Worm (Caenorhabditis elegans) whole organism, midembryonic: ENCODE data around the gene srx-39.

ENCODE experiments used
- T22C8.4 ChIP-seq: fragments of 200-800 bp; sonication (Bioruptor generic); IDR thresholded peaks from 2 replicates; pipeline ENCODE4 v1.3.6; 2022; ENCODE audit warnings: missing genetic modification characterization, missing compliant biosample characterization
- cog-1 ChIP-seq: sonication (generic microtip); optimal IDR thresholded peaks from 2 replicates; lab custom pipeline; 2016; ENCODE audit warnings: missing genetic modification characterization, missing compliant biosample characterization
- flt-1 ChIP-seq: fragments of 200-800 bp; sonication (Bioruptor generic); IDR thresholded peaks from 2 replicates; pipeline ENCODE4 v1.3.6; 2022; ENCODE audit warnings: missing genetic modification characterization, missing compliant biosample characterization
- klf-2 ChIP-seq: fragments of 200-800 bp; sonication (Bioruptor generic); conservative IDR thresholded peaks from 2 replicates; pipeline ENCODE4 v1.3.6; 2022; ENCODE audit warnings: missing genetic modification reagents, missing genetic modification characterization, missing compliant biosample characterization
- med-1 ChIP-seq: sonication (generic microtip); optimal IDR thresholded peaks from 2 replicates; lab custom pipeline; 2017; ENCODE audit warnings: missing genetic modification characterization, mild to moderate bottlenecking, missing compliant biosample characterization, antibody characterized with exemption, missing genetic modification reagents; ENCODE audit not compliant: insufficient read depth
- ref-1 ChIP-seq: fragments of 200-800 bp; sonication (Bioruptor generic); conservative IDR thresholded peaks from 2 replicates; pipeline ENCODE4 v1.3.6; 2022; ENCODE audit warnings: missing genetic modification reagents, missing genetic modification characterization, missing compliant biosample characterization
- tab-1 ChIP-seq: fragments of 200-800 bp; sonication (Bioruptor generic); IDR thresholded peaks from 2 replicates; pipeline ENCODE4 v1.3.6; 2022; ENCODE audit warnings: missing genetic modification characterization, missing compliant biosample characterization
- ztf-23 ChIP-seq: fragments of 200-800 bp; sonication (Bioruptor generic); IDR thresholded peaks from 2 replicates; pipeline ENCODE4 v1.3.6; 2022; ENCODE audit warnings: missing genetic modification reagents, missing genetic modification characterization, missing compliant biosample characterization
- ztf-29 ChIP-seq: fragments of 200-800 bp; sonication (Bioruptor generic); IDR thresholded peaks from 2 replicates; pipeline ENCODE4 v1.3.6; 2022; ENCODE audit warnings: missing genetic modification reagents, missing genetic modification characterization, missing compliant biosample characterization

ce11 chrV:5146394-5146793 lies 11.2 kb downstream of the srx-39 start, which contains the start of gene F14F9.6:
- TF ChIP-seq flt-1 (GFP tag; lab: Robert Waterston, UW) (no peak), ztf-23 (GFP tag; lab: Robert Waterston, UW) (no peak), cog-1 (tag; lab: Kevin White, UChicago) (no peak), klf-2 (GFP tag; lab: Robert Waterston, UW) (no peak), ztf-29 (GFP tag; lab: Robert Waterston, UW) (no peak), T22C8.4 (GFP tag; lab: Robert Waterston, UW) (no peak), ref-1 (no peak), tab-1 (GFP tag; lab: Robert Waterston, UW) (no peak), med-1 (GFP tag; lab: Kevin White, UChicago) (no peak)
